Fruit fly (Drosophila melanogaster) whole organism, embryonic: Measurements from ENCODE around the gene CG15449.

Experiments used
- Adf1 ChIP-seq: fragments of 200-800 bp; sonication (Bioruptor generic); IDR thresholded peaks from 2 replicates; pipeline ENCODE4 v1.3.6; 2022; ENCODE audit warnings: missing biosample characterization, missing genetic modification characterization
- CG10267 ChIP-seq: fragments of 200-800 bp; sonication (Bioruptor generic); optimal IDR thresholded peaks from 2 replicates; lab custom pipeline; 2018; ENCODE audit warnings: missing biosample characterization, mild to moderate bottlenecking, missing genetic modification characterization, moderate library complexity
- CG10321 ChIP-seq: fragments of 200-800 bp; sonication (Bioruptor generic); IDR thresholded peaks from 2 replicates; pipeline ENCODE4 v1.3.6; 2022; ENCODE audit warnings: missing biosample characterization, missing genetic modification characterization
- CG10979 ChIP-seq: fragments of 200-800 bp; sonication (Bioruptor generic); optimal IDR thresholded peaks from 2 replicates; lab custom pipeline; 2018; ENCODE audit warnings: missing biosample characterization, mild to moderate bottlenecking, missing genetic modification characterization, moderate library complexity
- CG13296 ChIP-seq: fragments of 200-800 bp; sonication (Bioruptor generic); optimal IDR thresholded peaks from 3 replicates; lab custom pipeline; 2018; ENCODE audit warnings: missing biosample characterization, mild to moderate bottlenecking, missing genetic modification characterization
- CG13894 ChIP-seq: fragments of 200-800 bp; sonication (Bioruptor generic); optimal IDR thresholded peaks from 3 replicates; lab custom pipeline; 2018; ENCODE audit warnings: missing biosample characterization, mild to moderate bottlenecking, missing genetic modification characterization, moderate library complexity
- CG14860 ChIP-seq: fragments of 200-800 bp; sonication (Bioruptor generic); IDR thresholded peaks from 3 replicates; pipeline ENCODE4 v1.3.6; 2022; ENCODE audit warnings: missing biosample characterization, missing genetic modification characterization; ENCODE audit not compliant: partially characterized antibody
- CG15269 ChIP-seq: fragments of 200-800 bp; sonication (Bioruptor generic); optimal IDR thresholded peaks from 2 replicates; lab custom pipeline; 2018; ENCODE audit warnings: missing biosample characterization, mild to moderate bottlenecking, missing genetic modification characterization, moderate library complexity
- CG15696 ChIP-seq: fragments of 200-800 bp; sonication (Bioruptor generic); optimal IDR thresholded peaks from 2 replicates; lab custom pipeline; 2019; ENCODE audit warnings: missing biosample characterization, mild to moderate bottlenecking, missing genetic modification characterization, moderate library complexity
- CG17568 ChIP-seq: fragments of 200-800 bp; sonication (Bioruptor generic); optimal IDR thresholded peaks from 2 replicates; lab custom pipeline; 2018; ENCODE audit warnings: missing biosample characterization, mild to moderate bottlenecking, missing genetic modification characterization, moderate library complexity
- CG2116 ChIP-seq: fragments of 200-800 bp; sonication (Bioruptor generic); optimal IDR thresholded peaks from 3 replicates; lab custom pipeline; 2018; ENCODE audit warnings: missing biosample characterization, mild to moderate bottlenecking, missing genetic modification characterization
- CG2202 ChIP-seq: fragments of 200-800 bp; sonication (Bioruptor generic); optimal IDR thresholded peaks from 2 replicates; lab custom pipeline; 2018; ENCODE audit warnings: missing biosample characterization, mild to moderate bottlenecking, missing genetic modification characterization
- CG2889 ChIP-seq: fragments of 200-800 bp; sonication (Bioruptor generic); IDR thresholded peaks from 3 replicates; pipeline ENCODE4 v1.3.6; 2022; ENCODE audit warnings: missing biosample characterization, missing genetic modification characterization
- CG32532 ChIP-seq: fragments of 200-800 bp; sonication (Bioruptor generic); IDR thresholded peaks from 2 replicates; pipeline ENCODE4 v1.3.6; 2022; ENCODE audit warnings: missing biosample characterization, missing genetic modification characterization
- CG3281 ChIP-seq: fragments of 200-800 bp; sonication (Bioruptor generic); optimal IDR thresholded peaks from 3 replicates; lab custom pipeline; 2017; ENCODE audit warnings: missing biosample characterization, mild to moderate bottlenecking, missing genetic modification characterization
- CG4328 ChIP-seq: fragments of 200-800 bp; sonication (Bioruptor generic); optimal IDR thresholded peaks from 3 replicates; lab custom pipeline; 2017; ENCODE audit warnings: missing biosample characterization, missing genetic modification reagents, missing genetic modification characterization
- CG4404 ChIP-seq: fragments of 200-800 bp; sonication (Bioruptor generic); IDR thresholded peaks from 2 replicates; pipeline ENCODE4 v1.3.6; 2022; ENCODE audit warnings: missing biosample characterization, missing genetic modification characterization
- CG4424 ChIP-seq: fragments of 200-800 bp; sonication (Bioruptor generic); optimal IDR thresholded peaks from 3 replicates; lab custom pipeline; 2016; ENCODE audit warnings: missing biosample characterization, missing genetic modification characterization
- CG8924 ChIP-seq: fragments of 200-800 bp; optimal IDR thresholded peaks from 3 replicates; lab custom pipeline; 2019; ENCODE audit warnings: missing biosample characterization, mild to moderate bottlenecking, missing genetic modification characterization, moderate library complexity
- CoRest ChIP-seq: fragments of 200-800 bp; sonication (Bioruptor generic); optimal IDR thresholded peaks from 3 replicates; lab custom pipeline; 2018; ENCODE audit warnings: missing biosample characterization, mild to moderate bottlenecking, missing genetic modification characterization, moderate library complexity
- D ChIP-seq, 2 experiments: fragments of 200-800 bp in 1 of 2; fragments of >200 bp in 1 of 2; sonication (Bioruptor generic) in 1 of 2; optimal IDR thresholded peaks; 2 replicates in 1 of 2; 3 replicates in 1 of 2; lab custom pipeline; 2017; ENCODE audit warnings: mild to moderate bottlenecking in 1 of 2, missing biosample characterization in 1 of 2, missing genetic modification characterization in 1 of 2, missing genetic modification reagents in 1 of 2
- Dad ChIP-seq: fragments of 200-800 bp; sonication (Bioruptor generic); optimal IDR thresholded peaks from 3 replicates; lab custom pipeline; 2016; ENCODE audit warnings: missing biosample characterization, missing genetic modification characterization
- Dll ChIP-seq: fragments of 200-800 bp; sonication (Bioruptor generic); IDR thresholded peaks from 4 replicates; pipeline ENCODE4 v1.3.6; 2022; ENCODE audit warnings: missing biosample characterization, missing genetic modification characterization; ENCODE audit not compliant: partially characterized antibody
- ERR ChIP-seq: fragments of 200-800 bp; sonication (Bioruptor generic); optimal IDR thresholded peaks from 2 replicates; lab custom pipeline; 2016; ENCODE audit warnings: missing biosample characterization, missing genetic modification characterization
- Fer2 ChIP-seq: fragments of 200-800 bp; sonication (Bioruptor generic); optimal IDR thresholded peaks from 2 replicates; lab custom pipeline; 2018; ENCODE audit warnings: missing biosample characterization, mild to moderate bottlenecking, missing genetic modification characterization, moderate library complexity
- Gug ChIP-seq: fragments of 200-800 bp; sonication (Bioruptor generic); IDR thresholded peaks from 4 replicates; pipeline ENCODE4 v1.3.6; 2022; ENCODE audit warnings: missing biosample characterization, missing genetic modification characterization
- HLH4C ChIP-seq: fragments of 200-800 bp; sonication (Bioruptor generic); IDR thresholded peaks from 3 replicates; pipeline ENCODE4 v1.3.6; 2022; ENCODE audit warnings: missing biosample characterization, missing genetic modification characterization; ENCODE audit not compliant: partially characterized antibody
- Hey ChIP-seq: fragments of 200-800 bp; sonication (Bioruptor generic); optimal IDR thresholded peaks from 3 replicates; lab custom pipeline; 2018; ENCODE audit warnings: missing biosample characterization, mild to moderate bottlenecking, missing genetic modification characterization
- Hsf ChIP-seq: fragments of 200-800 bp; sonication (Bioruptor generic); optimal IDR thresholded peaks from 3 replicates; lab custom pipeline; 2016; ENCODE audit warnings: missing biosample characterization, missing genetic modification characterization
- Meics ChIP-seq: fragments of 200-800 bp; sonication (Bioruptor generic); optimal IDR thresholded peaks from 2 replicates; lab custom pipeline; 2017; ENCODE audit warnings: missing biosample characterization, mild to moderate bottlenecking, missing genetic modification characterization
- Mes4 ChIP-seq: fragments of 200-800 bp; sonication (Bioruptor generic); optimal IDR thresholded peaks from 2 replicates; lab custom pipeline; 2016; ENCODE audit warnings: missing biosample characterization, missing genetic modification characterization
- Nf-YB ChIP-seq: fragments of 200-800 bp; sonication (Bioruptor generic); optimal IDR thresholded peaks from 3 replicates; lab custom pipeline; 2019; ENCODE audit warnings: missing biosample characterization, mild to moderate bottlenecking, missing genetic modification characterization, moderate library complexity
- Poxn ChIP-seq: fragments of 200-800 bp; sonication (Bioruptor generic); IDR thresholded peaks from 2 replicates; pipeline ENCODE4 v1.3.6; 2022; ENCODE audit warnings: missing biosample characterization, missing genetic modification characterization
- Ravus ChIP-seq: fragments of 200-800 bp; sonication (Bioruptor generic); IDR thresholded peaks from 2 replicates; pipeline ENCODE4 v1.3.6; 2022; ENCODE audit warnings: missing biosample characterization, missing genetic modification characterization
- bab2 ChIP-seq: fragments of 200-800 bp; sonication (Bioruptor generic); optimal IDR thresholded peaks from 2 replicates; lab custom pipeline; 2016; ENCODE audit warnings: missing biosample characterization, missing genetic modification characterization
- cad ChIP-seq: fragments of >200 bp; optimal IDR thresholded peaks from 2 replicates; lab custom pipeline; 2017; ENCODE audit warnings: missing biosample characterization, missing genetic modification characterization
- cas ChIP-seq: fragments of 200-800 bp; sonication (Bioruptor generic); IDR thresholded peaks from 2 replicates; pipeline ENCODE4 v1.3.6; 2022; ENCODE audit warnings: missing biosample characterization, missing genetic modification characterization
- dan ChIP-seq: fragments of 200-800 bp; sonication (Bioruptor generic); IDR thresholded peaks from 2 replicates; pipeline ENCODE4 v1.3.6; 2022; ENCODE audit warnings: missing biosample characterization, missing genetic modification characterization
- ems ChIP-seq: fragments of 200-800 bp; sonication (Bioruptor generic); optimal IDR thresholded peaks from 3 replicates; lab custom pipeline; 2016; ENCODE audit warnings: missing biosample characterization, missing genetic modification characterization
- klu ChIP-seq: fragments of 200-800 bp; sonication (Bioruptor generic); IDR thresholded peaks from 2 replicates; pipeline ENCODE4 v1.3.6; 2022; ENCODE audit warnings: missing biosample characterization, missing genetic modification characterization
- otp ChIP-seq: fragments of 200-800 bp; sonication (Bioruptor generic); IDR thresholded peaks from 3 replicates; pipeline ENCODE4, ENCODE4 v1.3.6; 2022; ENCODE audit warnings: missing biosample characterization, missing genetic modification characterization
- p53 ChIP-seq: fragments of 200-800 bp; sonication (Bioruptor generic); optimal IDR thresholded peaks from 2 replicates; lab custom pipeline; 2016; ENCODE audit warnings: missing biosample characterization, missing genetic modification characterization
- shn ChIP-seq: fragments of 200-800 bp; sonication (Bioruptor generic); optimal IDR thresholded peaks from 3 replicates; lab custom pipeline; 2016; ENCODE audit warnings: missing biosample characterization, missing genetic modification characterization
- sob ChIP-seq: fragments of 200-800 bp; sonication (Bioruptor generic); IDR thresholded peaks from 2 replicates; pipeline ENCODE4 v1.3.6; 2022; ENCODE audit warnings: missing biosample characterization, missing genetic modification characterization
- tll ChIP-seq, 2 experiments: fragments of 200-800 bp in 1 of 2; fragments of >200 bp in 1 of 2; sonication (Bioruptor generic) in 1 of 2; optimal IDR thresholded peaks; 2 replicates each; lab custom pipeline; 2017 to 2019; ENCODE audit warnings: missing biosample characterization in 2 of 2, missing genetic modification characterization in 2 of 2, mild to moderate bottlenecking in 1 of 2, moderate library complexity in 1 of 2
- vfl ChIP-seq: fragments of 200-800 bp; sonication (Bioruptor generic); optimal IDR thresholded peaks from 2 replicates; lab custom pipeline; 2016; ENCODE audit warnings: missing biosample characterization, missing genetic modification characterization
- vvl ChIP-seq: fragments of 200-800 bp; sonication (Bioruptor generic); IDR thresholded peaks from 2 replicates; pipeline ENCODE4 v1.3.6; 2022; ENCODE audit warnings: missing biosample characterization, missing genetic modification characterization
- wek ChIP-seq: fragments of 200-800 bp; sonication (Bioruptor generic); optimal IDR thresholded peaks from 3 replicates; lab custom pipeline; 2018; ENCODE audit warnings: missing biosample characterization, mild to moderate bottlenecking, missing genetic modification characterization, moderate library complexity

The CG15449 gene

dm6 chrX:21042638-21043513, 2.5 kb upstream of the CG15449 start (continued):
- TF ChIP-seq CG17568 (GFP tag; lab: Kevin White, UChicago) (peak; percentile 89), CG4424 (GFP tag; lab: Kevin White, UChicago) (peak; percentile 73), Meics (peak; percentile 91), Dad (GFP tag; lab: Kevin White, UChicago) (peak; percentile 26), Dll (no peak), ems (GFP tag; lab: Kevin White, UChicago) (peak; percentile 22), Adf1 (peak; percentile 69), CG10979 (tag; lab: Kevin White, UChicago) (peak; percentile 90), bab2 (GFP tag; lab: Kevin White, UChicago) (peak; percentile 40), CG8924 (peak; percentile 93), shn (no peak), CG4328 (GFP tag; lab: Kevin White, UChicago) (peak; percentile 80), vfl (no peak), cas (peak; percentile 79), CG3281 (GFP tag; lab: Kevin White, UChicago) (peak; percentile 92), ERR (GFP tag; lab: Kevin White, UChicago) (no peak), CG2889 (GFP tag; lab: Robert Waterston, UW) (peak; percentile 81), Fer2 (tag; lab: Kevin White, UChicago) (peak; percentile 78), CoRest (tag; lab: Kevin White, UChicago) (peak; percentile 91), HLH4C (GFP tag; lab: Robert Waterston, UW) (no peak), vvl (GFP tag; lab: Robert Waterston, UW) (peak; percentile 97), CG15269 (peak; percentile 94), p53 (no peak), Hsf (GFP tag; lab: Kevin White, UChicago) (peak; percentile 32), CG13296 (peak; percentile 92), CG4404 (GFP tag; lab: Robert Waterston, UW) (peak; percentile 74), klu (GFP tag; lab: Robert Waterston, UW) (peak; percentile 75), CG2202 (tag; lab: Kevin White, UChicago) (peak; percentile 72), Mes4 (no peak), tll (GFP tag; optimal IDR thresholded peaks at IDR 0.05; lab: Kevin White, UChicago) (no peak), otp (GFP tag; lab: Robert Waterston, UW) (peak; percentile 75), CG13894 (tag; lab: Kevin White, UChicago) (peak; percentile 86), sob (GFP tag; lab: Robert Waterston, UW) (peak; percentile 91), Nf-YB (GFP tag; lab: Kevin White, UChicago) (peak; percentile 75), Hey (tag; lab: Kevin White, UChicago) (peak; percentile 8), Ravus (GFP tag; lab: Robert Waterston, UW) (peak; percentile 64), Gug (GFP tag; lab: Robert Waterston, UW) (peak; percentile 72; the same call in 3 of the 4 replicates), CG14860 (GFP tag; lab: Robert Waterston, UW) (no peak), cad (no peak), wek (GFP tag; lab: Kevin White, UChicago) (peak; percentile 68), CG15696 (tag; lab: Kevin White, UChicago) (peak; percentile 77), CG32532 (peak; percentile 93), CG10267 (tag; lab: Kevin White, UChicago) (peak; percentile 87), dan (GFP tag; lab: Robert Waterston, UW) (no peak), CG10321 (peak; percentile 68), Poxn (GFP tag; lab: Robert Waterston, UW) (peak; percentile 45; the same call in 1 of the 2 replicates), D (optimal IDR thresholded peaks at IDR 0.05; lab: Kevin White, UChicago) (no peak), D (GFP tag; optimal IDR thresholded peaks at IDR 0.05; lab: Kevin White, UChicago) (peak; percentile 80), CG2116 (GFP tag; lab: Kevin White, UChicago) (peak; percentile 51)
